Worm (Caenorhabditis elegans): ENCODE measurements around the gene rfc-4.

rfc-4 gene

ce11 chrIII:6946382-6946781 is 25.7 kb upstream of the rfc-4 start, which contains the start of gene let-711 (continued):
- TF ChIP-seq lsy-27 (tag; optimal IDR thresholded peaks at IDR 0.05; ENCODE audit: borderline replicate concordance, insufficient read depth) (no peak), nfyb-1 (GFP tag; IDR thresholded peaks at IDR 0.05) (no peak), dpl-1 (GFP tag; optimal IDR thresholded peaks at IDR 0.05) (peak; percentile 37), ztf-18 (tag; optimal IDR thresholded peaks at IDR 0.05) (no peak), akir-1 (GFP tag; optimal IDR thresholded peaks at IDR 0.05) (no peak), attf-5 (GFP tag; optimal IDR thresholded peaks at IDR 0.05) (no peak), F52B5.7 (tag; optimal IDR thresholded peaks at IDR 0.05) (no peak), T26A5.8 (tag; optimal IDR thresholded peaks at IDR 0.05) (no peak), snpc-1.3 (tag; optimal IDR thresholded peaks at IDR 0.05; ENCODE audit: insufficient read depth) (no peak), ceh-91 (GFP tag; IDR thresholded peaks at IDR 0.05) (peak; percentile 78), die-1 (tag; optimal IDR thresholded peaks at IDR 0.05) (no peak), F37B4.10 (GFP tag; IDR thresholded peaks at IDR 0.05) (no peak), ztf-25 (GFP tag; IDR thresholded peaks at IDR 0.05) (no peak), tbx-9 (tag; optimal IDR thresholded peaks at IDR 0.05; ENCODE audit: borderline replicate concordance) (no peak), attf-3 (GFP tag; conservative IDR thresholded peaks at IDR 0.05) (peak; percentile 95), Y67H2A.10 (GFP tag; conservative IDR thresholded peaks at IDR 0.05) (no peak), B0035.1 (tag; optimal IDR thresholded peaks at IDR 0.05) (no peak), repo-1 (tag; optimal IDR thresholded peaks at IDR 0.05) (no peak), snpc-4 (GFP tag; optimal IDR thresholded peaks at IDR 0.05) (peak; percentile 22), snpc-4 (tag; optimal IDR thresholded peaks at IDR 0.05) (no peak), hsf-1 (GFP tag; IDR thresholded peaks at IDR 0.05) (0 out of 2 replicates have a peak, but pooled peaks have one; percentile 39), hmg-20 (GFP tag; IDR thresholded peaks at IDR 0.05) (no peak), atf-7 (tag; optimal IDR thresholded peaks at IDR 0.05) (no peak), D2030.7 (GFP tag; IDR thresholded peaks at IDR 0.05) (peak; percentile 53), ztf-3 (GFP tag; optimal IDR thresholded peaks at IDR 0.05) (no peak), xnd-1 (tag; optimal IDR thresholded peaks at IDR 0.05) (peak; percentile 60), ztf-22 (GFP tag; optimal IDR thresholded peaks at IDR 0.05) (no peak), egl-18 (GFP tag; IDR thresholded peaks at IDR 0.05) (no peak), ceh-58 (GFP tag; IDR thresholded peaks at IDR 0.05) (no peak), ceh-40 (GFP tag; IDR thresholded peaks at IDR 0.05) (no peak), F10E7.11 (tag; optimal IDR thresholded peaks at IDR 0.05) (no peak), ama-1 (optimal IDR thresholded peaks at IDR 0.05) (no peak), ama-1 (GFP tag; optimal IDR thresholded peaks at IDR 0.05) (no peak), unc-130 (GFP tag; optimal IDR thresholded peaks at IDR 0.05) (no peak), cebp-2 (GFP tag; IDR thresholded peaks at IDR 0.05) (no peak), nhr-27 (tag; optimal IDR thresholded peaks at IDR 0.05) (no peak), ccch-3 (GFP tag; optimal IDR thresholded peaks at IDR 0.05) (no peak), fkh-3 (tag; optimal IDR thresholded peaks at IDR 0.05) (no peak), K12H6.12 (tag; optimal IDR thresholded peaks at IDR 0.05) (no peak), aptf-2 (GFP tag; conservative IDR thresholded peaks at IDR 0.05) (no peak), attf-6 (GFP tag; IDR thresholded peaks at IDR 0.05) (no peak), pbrm-1 (GFP tag; IDR thresholded peaks at IDR 0.05) (no peak), hlh-26 (GFP tag; conservative IDR thresholded peaks at IDR 0.05) (no peak), C17E4.6 (GFP tag; IDR thresholded peaks at IDR 0.05) (no peak), rcor-1 (GFP tag; IDR thresholded peaks at IDR 0.05) (no peak), snpc-3.4 (tag; optimal IDR thresholded peaks at IDR 0.05) (peak; percentile 7), mxl-1 (tag; optimal IDR thresholded peaks at IDR 0.05) (no peak), hlh-12 (tag; optimal IDR thresholded peaks at IDR 0.05) (no peak), F57C9.4 (tag; optimal IDR thresholded peaks at IDR 0.05) (no peak), lin-54 (GFP tag; optimal IDR thresholded peaks at IDR 0.05) (peak; percentile 55), tbp1 (GFP tag; optimal IDR thresholded peaks at IDR 0.05) (no peak)

All from whole organism, young adult.